Fruit fly (Drosophila melanogaster) ovary, adult (tissue): ENCODE data around the gene CG10970.

Experiments
- CG17801 ChIP-seq: fragments of 200-800 bp; optimal IDR thresholded peaks from 2 replicates; lab custom pipeline; 2019; ENCODE audit warnings: missing biosample characterization, mild to moderate bottlenecking, missing genetic modification characterization, moderate library complexity; ENCODE audit not compliant: partially characterized antibody

Gene CG10970

dm6 chrX:9041789-9042456 lies 29.3 kb downstream of the CG10970 start:
- TF ChIP-seq CG17801 (GFP tag; lab: Kevin White, UChicago) = peak; percentile 10

DNA sequence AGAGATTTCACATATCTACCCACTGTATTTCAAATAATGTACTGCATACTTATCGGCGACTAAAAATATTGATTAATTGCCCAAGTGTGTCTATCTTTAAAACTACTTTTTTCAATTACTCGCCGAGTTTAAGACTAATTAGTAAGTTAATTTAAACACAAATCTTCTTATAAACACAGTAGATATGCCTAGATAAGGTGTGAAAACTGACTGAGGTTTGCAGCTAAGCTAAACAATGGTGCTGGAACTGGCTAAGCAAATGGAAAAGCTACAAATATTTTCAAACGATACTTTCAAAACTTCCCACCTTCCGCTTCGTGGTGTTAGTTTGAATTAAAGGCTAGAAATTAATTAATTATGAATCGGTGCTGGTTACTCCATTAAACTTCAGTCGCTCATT lies 30.4 kb downstream of the CG10970 start:
- no peak for TF ChIP-seq CG17801 (GFP tag; lab: Kevin White, UChicago)

DNA sequence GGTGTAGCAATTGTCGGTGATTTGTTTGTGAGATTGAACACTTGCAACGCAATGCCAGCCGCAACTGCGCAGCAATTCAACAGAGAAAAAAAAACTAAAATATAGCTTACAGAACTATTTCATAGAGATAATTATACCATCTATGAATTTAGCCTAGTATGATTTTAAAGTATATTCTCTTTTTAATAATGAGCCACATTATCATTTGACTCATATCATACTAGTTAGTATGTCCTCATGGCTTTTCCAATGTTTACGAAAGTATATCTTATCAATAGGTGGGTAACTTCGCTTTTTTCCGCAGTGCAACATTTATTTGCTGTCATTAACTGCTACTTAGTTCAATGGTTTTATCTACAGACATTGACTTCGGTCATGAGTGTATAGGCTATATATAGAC lies 32.4 kb downstream of the CG10970 start:
- no peak for TF ChIP-seq CG17801 (GFP tag; lab: Kevin White, UChicago)

DNA sequence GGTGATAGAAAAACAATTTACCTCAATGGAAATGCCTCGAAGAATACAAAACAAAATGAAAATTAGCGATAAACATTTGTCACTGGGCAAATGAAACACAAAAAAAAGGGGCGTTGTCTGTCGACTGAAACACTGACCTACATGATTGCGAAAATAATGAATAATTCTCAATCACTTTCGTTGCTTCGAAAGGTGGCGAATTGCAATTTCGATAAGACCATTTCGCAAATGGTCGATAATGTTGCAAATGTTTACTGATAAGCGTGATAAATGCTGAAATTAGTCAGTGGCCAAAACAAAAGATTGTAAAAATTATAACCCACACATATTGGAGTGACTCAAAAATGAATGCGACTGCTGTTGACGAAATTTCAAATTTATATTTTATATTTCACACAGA lies 35.1 kb downstream of the CG10970 start:
- TF ChIP-seq CG17801 (GFP tag; lab: Kevin White, UChicago) = no peak

DNA sequence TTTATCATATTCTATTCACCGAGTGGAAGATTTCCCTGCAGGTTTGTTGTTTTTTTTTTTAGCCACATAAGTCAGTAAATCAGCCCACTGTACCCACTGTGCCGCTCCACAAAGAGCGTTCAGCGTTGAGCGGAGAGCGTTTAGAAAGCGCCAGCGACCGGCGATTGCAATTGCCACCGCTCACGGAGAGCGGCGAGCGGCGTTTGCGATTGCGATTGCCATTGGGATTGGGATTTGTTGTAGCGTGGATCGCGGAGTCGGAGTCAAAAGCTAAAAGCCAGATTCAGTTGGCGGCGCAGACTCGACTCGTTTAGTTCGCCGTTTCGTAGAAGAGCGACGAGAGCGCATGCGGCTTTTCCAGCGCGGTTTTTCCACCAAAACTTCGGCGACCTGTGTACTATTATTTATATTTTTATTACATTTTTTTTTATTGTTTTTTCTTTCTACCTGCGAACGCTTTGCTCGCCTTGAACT lies 41.3 kb downstream of the CG10970 start, which contains the start of gene Nost:
Nost (plus strand) TSS at position 306 of the 474 bp plus-strand sequence.
- TF ChIP-seq CG17801 (GFP tag; lab: Kevin White, UChicago) = peak; percentile 64

- no peak for TF ChIP-seq CG17801 (GFP tag; lab: Kevin White, UChicago)
Measured at dm6 chrX:9029416-9029815, 41.8 kb downstream of the CG10970 start.

- TF ChIP-seq CG17801 (GFP tag; lab: Kevin White, UChicago) = no peak
Measured at dm6 chrX:9020092-9020491, 51.1 kb downstream of the CG10970 start.
